Worm (Caenorhabditis elegans): ENCODE measurements around the gene C48B4.12.

The C48B4.12 gene

DNA sequence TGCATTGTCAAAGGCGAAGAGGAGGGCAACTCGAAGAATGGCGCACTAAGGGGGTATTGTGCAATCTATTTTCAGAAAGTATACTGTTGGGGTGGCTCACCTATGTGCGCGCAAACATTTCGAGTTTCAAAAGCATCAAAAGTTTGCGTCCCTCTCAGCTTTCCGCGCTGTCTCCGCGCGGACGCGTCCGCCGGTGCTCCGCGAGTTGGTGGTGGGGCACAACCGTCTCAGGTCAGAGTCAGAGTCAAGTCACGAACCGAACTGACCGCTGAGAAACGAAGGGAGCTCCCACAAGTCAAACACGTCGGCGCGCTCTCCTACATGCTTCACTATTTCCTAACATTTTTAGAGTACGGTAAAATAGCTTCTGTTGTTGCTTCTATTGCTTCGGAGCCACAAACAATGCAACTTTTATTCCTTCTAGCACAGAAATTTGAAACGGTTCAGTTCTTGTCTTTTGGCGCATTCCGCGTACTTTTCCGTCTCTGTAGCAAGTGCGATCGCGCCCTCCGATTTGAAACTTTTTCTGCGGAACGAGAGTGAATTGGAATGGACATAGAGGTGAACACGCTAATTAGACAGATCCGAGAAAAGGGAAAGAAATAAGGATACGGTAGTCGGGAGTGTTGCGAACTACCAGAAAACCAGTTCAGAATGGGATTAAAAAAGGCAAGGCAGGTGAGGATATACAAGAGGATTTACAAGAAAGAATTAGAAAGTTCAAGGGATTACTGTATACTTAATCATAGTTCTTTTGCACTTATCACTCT lies 42.3 kb downstream of the C48B4.12 start:
- TF ChIP-seq flh-1 (GFP tag; optimal IDR thresholded peaks at IDR 0.05) (no peak), nhr-2 (tag; optimal IDR thresholded peaks at IDR 0.05) (no peak), blmp-1 (tag; optimal IDR thresholded peaks at IDR 0.05) (peak; percentile 43)

DNA sequence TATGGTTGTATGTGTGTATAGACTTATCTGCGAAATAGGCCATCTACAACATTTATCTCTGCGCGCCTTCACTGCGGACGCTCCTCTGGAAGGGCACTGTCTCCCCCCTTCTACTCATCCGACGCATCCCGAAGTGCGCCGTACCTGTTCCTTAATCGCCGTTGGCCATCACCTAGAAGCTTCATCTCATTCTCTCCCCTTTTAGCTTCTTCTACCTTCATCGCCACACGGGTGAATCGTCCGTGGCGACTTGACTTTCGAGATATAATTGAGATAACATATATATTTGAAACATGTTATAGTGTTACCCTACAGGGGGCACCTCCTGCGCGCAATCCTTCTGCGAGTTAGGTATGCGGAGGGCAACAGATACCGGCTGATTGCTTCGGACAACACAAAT lies 45.0 kb downstream of the C48B4.12 start:
- TF ChIP-seq unc-62 (GFP tag; optimal IDR thresholded peaks at IDR 0.05) (no peak), lin-32 (GFP tag; optimal IDR thresholded peaks at IDR 0.05) (no peak), ham-2 (GFP tag; optimal IDR thresholded peaks at IDR 0.05) (peak; percentile 87), pha-4 (tag; optimal IDR thresholded peaks at IDR 0.05) (no peak), ces-1 (GFP tag; optimal IDR thresholded peaks at IDR 0.05) (no peak), sem-2 (GFP tag; optimal IDR thresholded peaks at IDR 0.05) (no peak), elt-1 (tag; optimal IDR thresholded peaks at IDR 0.05; ENCODE audit: borderline replicate concordance, insufficient read depth) (peak; percentile 58), bed-3 (GFP tag; optimal IDR thresholded peaks at IDR 0.05) (no peak), ceh-39 (tag; optimal IDR thresholded peaks at IDR 0.05) (no peak)

DNA sequence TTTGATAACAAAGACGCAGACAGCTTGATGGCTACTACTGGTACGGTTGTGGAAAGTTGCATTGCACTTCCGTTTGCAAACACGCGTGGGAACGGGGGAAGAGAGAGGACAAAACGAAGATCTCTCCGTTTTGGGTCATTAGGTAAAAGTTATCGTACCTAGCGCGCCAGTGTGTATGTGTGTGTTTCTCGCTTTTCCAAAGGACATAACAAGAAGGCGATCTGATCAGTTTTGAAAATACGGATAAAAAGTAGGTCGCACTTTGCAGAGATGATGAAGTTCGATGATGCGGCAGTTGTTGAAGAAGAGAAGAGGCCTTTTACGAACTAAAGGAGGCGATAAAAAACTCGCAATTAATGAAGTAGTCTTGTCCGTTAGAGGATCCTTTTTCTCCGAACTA lies 48.0 kb downstream of the C48B4.12 start:
- TF ChIP-seq ham-2 (GFP tag; optimal IDR thresholded peaks at IDR 0.05) (no peak), lin-32 (GFP tag; optimal IDR thresholded peaks at IDR 0.05) (no peak), pha-4 (tag; optimal IDR thresholded peaks at IDR 0.05) (no peak), sptf-1 (tag; optimal IDR thresholded peaks at IDR 0.05) (no peak), mep-1 (tag; optimal IDR thresholded peaks at IDR 0.05) (no peak), nhr-237 (tag; optimal IDR thresholded peaks at IDR 0.05) (no peak), M03D4.4 (tag; optimal IDR thresholded peaks at IDR 0.05) (no peak), lsy-2 (tag; optimal IDR thresholded peaks at IDR 0.05) (no peak), zip-8 (tag; optimal IDR thresholded peaks at IDR 0.05) (no peak), nhr-76 (tag; optimal IDR thresholded peaks at IDR 0.05) (no peak), elt-3 (tag; optimal IDR thresholded peaks at IDR 0.05) (no peak), cnd-1 (tag; optimal IDR thresholded peaks at IDR 0.05) (no peak), tbx-8 (GFP tag; optimal IDR thresholded peaks at IDR 0.05) (no peak), bed-3 (GFP tag; optimal IDR thresholded peaks at IDR 0.05) (no peak), ceh-43 (GFP tag; optimal IDR thresholded peaks at IDR 0.05) (no peak), nhr-2 (tag; optimal IDR thresholded peaks at IDR 0.05) (no peak), drap-1 (GFP tag; optimal IDR thresholded peaks at IDR 0.05) (no peak), lin-13 (tag; optimal IDR thresholded peaks at IDR 0.05) (no peak), ztf-11 (tag; optimal IDR thresholded peaks at IDR 0.05) (no peak)

DNA sequence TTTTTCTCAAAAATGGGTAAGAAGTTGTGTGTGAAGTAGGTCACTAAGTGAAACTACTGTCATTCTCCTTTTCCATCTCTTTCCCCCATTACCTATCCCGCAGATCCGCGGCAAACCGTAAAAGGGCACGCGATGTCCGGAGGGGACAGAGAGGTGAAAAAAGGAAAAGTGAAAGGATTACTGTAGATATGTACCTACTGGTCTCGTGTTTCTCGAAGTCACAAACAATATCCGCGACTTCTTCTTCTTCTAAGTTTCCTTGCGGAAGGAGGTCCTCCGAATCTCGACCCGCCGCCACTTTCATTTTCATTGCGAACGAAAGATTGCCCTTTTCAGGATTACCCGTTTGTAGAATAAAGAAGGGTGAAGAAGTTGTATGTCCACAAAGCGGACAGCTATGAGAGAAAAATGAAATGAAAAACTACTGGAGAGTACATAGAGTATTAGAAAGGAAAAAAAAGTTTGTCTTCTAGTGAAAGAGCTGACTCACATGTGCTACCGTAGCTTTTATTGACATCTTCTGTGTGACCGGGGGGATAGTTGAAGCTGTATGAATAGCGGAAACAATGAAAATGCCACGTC lies 49.4 kb downstream of the C48B4.12 start:
- TF ChIP-seq lsy-2 (tag; optimal IDR thresholded peaks at IDR 0.05) (peak; percentile 37), ceh-43 (GFP tag; optimal IDR thresholded peaks at IDR 0.05) (no peak), blmp-1 (tag; optimal IDR thresholded peaks at IDR 0.05) (peak; percentile 94), mep-1 (tag; optimal IDR thresholded peaks at IDR 0.05) (peak; percentile 3), pha-4 (tag; optimal IDR thresholded peaks at IDR 0.05) (no peak), ham-2 (GFP tag; optimal IDR thresholded peaks at IDR 0.05) (peak; percentile 60), zip-8 (tag; optimal IDR thresholded peaks at IDR 0.05) (no peak)

Measured in whole organism, mixed stage, embryonic.